Worm (Caenorhabditis elegans) whole organism, L2 larva: Measurements from ENCODE around the gene aco-1.

Experiments used
- R02D3.7 ChIP-seq: fragments of 150-350 bp; optimal IDR thresholded peaks from 2 replicates; lab custom pipeline; 2014; ENCODE audit warnings: missing biosample characterization, missing genetic modification characterization
- lin-13 ChIP-seq: fragments of 150-350 bp; optimal IDR thresholded peaks from 2 replicates; lab custom pipeline; 2014; ENCODE audit warnings: missing biosample characterization, missing genetic modification reagents, missing genetic modification characterization
- skn-1 ChIP-seq: sonication (generic microtip); optimal IDR thresholded peaks from 2 replicates; lab custom pipeline; 2017; ENCODE audit warnings: missing biosample characterization, missing genetic modification characterization
- unc-39 ChIP-seq: fragments of 150-350 bp; optimal IDR thresholded peaks from 2 replicates; lab custom pipeline; 2014; ENCODE audit warnings: missing biosample characterization, missing genetic modification characterization
- unc-62 ChIP-seq: fragments of 150-350 bp; optimal IDR thresholded peaks from 2 replicates; lab custom pipeline; 2014; ENCODE audit warnings: missing biosample characterization, missing genetic modification reagents, missing genetic modification characterization

DNA sequence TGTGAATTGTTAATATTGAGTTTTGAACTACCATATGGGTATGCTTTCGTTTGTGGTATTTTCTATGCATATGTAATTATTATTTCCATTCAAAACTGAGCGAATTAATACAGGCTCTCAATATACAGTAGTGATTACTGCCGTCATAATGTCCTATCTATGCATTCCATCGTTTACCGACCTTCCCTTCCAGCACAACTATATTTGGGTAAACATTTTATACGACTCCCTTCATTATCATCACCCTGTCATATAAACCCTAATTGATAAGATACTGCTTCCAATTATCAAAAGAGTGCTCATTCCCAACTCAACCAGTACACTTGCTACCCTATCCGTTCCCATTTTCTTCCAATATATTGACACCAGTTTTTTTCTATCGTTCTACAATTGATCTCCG is 49.7 kb upstream of the aco-1 start:
- TF ChIP-seq unc-62 (GFP tag; lab: Kevin White, UChicago) (no peak), unc-39 (no peak), skn-1 (tag; lab: Kevin White, UChicago) (peak; percentile 16), lin-13 (GFP tag; lab: Kevin White, UChicago) (no peak), R02D3.7 (no peak)
